Worm (Caenorhabditis elegans) whole organism, young adult: ENCODE data around the gene C55A6.7.
"Not testable (repeated sequence)": the region's sequence is repeated elsewhere in the genome, so short reads cannot be mapped to it uniquely, and the experiment has no call there.

Experiments
- B0019.2 ChIP-seq: fragments of 200-800 bp; sonication (Bioruptor generic); conservative IDR thresholded peaks from 2 replicates; pipeline ENCODE4 v1.3.6; 2022; ENCODE audit warnings: missing genetic modification reagents, missing genetic modification characterization, missing compliant biosample characterization
- B0035.1 ChIP-seq: sonication (generic microtip); optimal IDR thresholded peaks from 2 replicates; lab custom pipeline; 2016; ENCODE audit warnings: missing genetic modification characterization, mild to moderate bottlenecking, missing compliant biosample characterization, missing genotype, missing genetic modification reagents
- D2030.7 ChIP-seq: fragments of 200-800 bp; sonication (Bioruptor generic); IDR thresholded peaks from 2 replicates; pipeline ENCODE4 v1.3.6; 2022; ENCODE audit warnings: missing genetic modification reagents, missing genetic modification characterization, missing compliant biosample characterization
- F10E7.11 ChIP-seq: sonication (generic microtip); optimal IDR thresholded peaks from 2 replicates; lab custom pipeline; 2017; ENCODE audit warnings: mild to moderate bottlenecking, missing genetic modification characterization, moderate library complexity, missing compliant biosample characterization
- F33H1.4 ChIP-seq: fragments of 200-800 bp; sonication (Bioruptor generic); IDR thresholded peaks from 2 replicates; pipeline ENCODE4 v1.3.6; 2022; ENCODE audit warnings: missing genetic modification reagents, missing genetic modification characterization, missing compliant biosample characterization
- F57A8.1 ChIP-seq: fragments of 200-800 bp; sonication (Bioruptor generic); optimal IDR thresholded peaks from 2 replicates; lab custom pipeline; 2018; ENCODE audit warnings: mild to moderate bottlenecking, missing genetic modification characterization, moderate library complexity, missing compliant biosample characterization
- T26A5.8 ChIP-seq: sonication (generic microtip); optimal IDR thresholded peaks from 2 replicates; lab custom pipeline; 2016; ENCODE audit warnings: missing genetic modification characterization, missing compliant biosample characterization
- Y53F4B.3 ChIP-seq: fragments of 200-800 bp; sonication (Bioruptor generic); IDR thresholded peaks from 2 replicates; pipeline ENCODE4 v1.3.6; 2022; ENCODE audit warnings: missing genetic modification reagents, missing genetic modification characterization, missing compliant biosample characterization
- Y56A3A.18 ChIP-seq: fragments of 200-800 bp; sonication (Bioruptor generic); IDR thresholded peaks from 2 replicates; pipeline ENCODE4 v1.3.6; 2022; ENCODE audit warnings: missing genetic modification reagents, missing genetic modification characterization, missing compliant biosample characterization
- Y67H2A.10 ChIP-seq: fragments of 200-800 bp; sonication (Bioruptor generic); conservative IDR thresholded peaks from 2 replicates; pipeline ENCODE4 v1.3.6; 2022; ENCODE audit warnings: missing genetic modification reagents, missing genetic modification characterization, missing compliant biosample characterization
- aptf-3 ChIP-seq: fragments of 200-800 bp; sonication (Bioruptor generic); IDR thresholded peaks from 2 replicates; pipeline ENCODE4 v1.3.6; 2022; ENCODE audit warnings: missing genetic modification characterization, missing compliant biosample characterization
- attf-3 ChIP-seq: fragments of 200-800 bp; sonication (Bioruptor generic); conservative IDR thresholded peaks from 2 replicates; pipeline ENCODE4 v1.3.6; 2022; ENCODE audit warnings: missing genetic modification reagents, missing genetic modification characterization, missing compliant biosample characterization
- chd-7 ChIP-seq: sonication (generic microtip); optimal IDR thresholded peaks from 2 replicates; lab custom pipeline; 2016; ENCODE audit warnings: mild to moderate bottlenecking, missing genetic modification characterization, moderate library complexity, missing compliant biosample characterization
- die-1 ChIP-seq: sonication (generic microtip); optimal IDR thresholded peaks from 2 replicates; lab custom pipeline; 2016; ENCODE audit warnings: missing genotype, mild to moderate bottlenecking, missing genetic modification characterization, missing compliant biosample characterization
- dox-1 ChIP-seq: fragments of 200-800 bp; sonication (Bioruptor generic); IDR thresholded peaks from 2 replicates; pipeline ENCODE4 v1.3.6; 2022; ENCODE audit warnings: missing genetic modification reagents, missing genetic modification characterization, missing compliant biosample characterization
- efl-1 ChIP-seq: fragments of 150-350 bp; optimal IDR thresholded peaks from 2 replicates; lab custom pipeline; 2014; ENCODE audit warnings: missing biosample characterization, missing genetic modification reagents, missing genetic modification characterization
- egl-18 ChIP-seq: fragments of 200-800 bp; sonication (Bioruptor generic); IDR thresholded peaks from 2 replicates; pipeline ENCODE4 v1.3.6; 2022; ENCODE audit warnings: missing genetic modification reagents, missing genetic modification characterization, missing compliant biosample characterization
- egl-44 ChIP-seq: fragments of 200-800 bp; sonication (Bioruptor generic); IDR thresholded peaks from 2 replicates; pipeline ENCODE4 v1.3.6; 2022; ENCODE audit warnings: missing genetic modification reagents, missing genetic modification characterization, missing compliant biosample characterization
- egrh-3 ChIP-seq: fragments of 200-800 bp; sonication (Bioruptor generic); IDR thresholded peaks from 2 replicates; pipeline ENCODE4 v1.3.6; 2022; ENCODE audit warnings: missing genetic modification reagents, missing genetic modification characterization, missing compliant biosample characterization
- hlh-12 ChIP-seq: sonication (generic microtip); optimal IDR thresholded peaks from 2 replicates; lab custom pipeline; 2016; ENCODE audit warnings: missing genetic modification characterization, missing compliant biosample characterization
- hmg-1.2 ChIP-seq: fragments of 200-800 bp; sonication (Bioruptor generic); IDR thresholded peaks from 2 replicates; pipeline ENCODE4 v1.3.6; 2022; ENCODE audit warnings: missing genetic modification reagents, missing genetic modification characterization, missing compliant biosample characterization
- hmg-20 ChIP-seq: fragments of 200-800 bp; sonication (Bioruptor generic); IDR thresholded peaks from 2 replicates; pipeline ENCODE4 v1.3.6; 2022; ENCODE audit warnings: missing genetic modification reagents, missing genetic modification characterization, missing compliant biosample characterization
- let-607 ChIP-seq, 2 experiments: fragments of 200-800 bp in 1 of 2; sonication (Bioruptor generic) in 1 of 2; sonication (generic microtip) in 1 of 2; optimal IDR thresholded peaks; 2 replicates each; lab custom pipeline; 2016 to 2018; ENCODE audit warnings: mild to moderate bottlenecking in 2 of 2, missing compliant biosample characterization in 2 of 2, missing genetic modification characterization in 2 of 2, moderate library complexity in 2 of 2, missing genotype in 1 of 2
- lsl-1 ChIP-seq: fragments of 200-800 bp; sonication (Bioruptor generic); optimal IDR thresholded peaks from 2 replicates; lab custom pipeline; 2018; ENCODE audit warnings: mild to moderate bottlenecking, missing genetic modification characterization, moderate library complexity, missing compliant biosample characterization
- madf-6 ChIP-seq: fragments of 200-800 bp; sonication (Bioruptor generic); IDR thresholded peaks from 2 replicates; pipeline ENCODE4 v1.3.6; 2022; ENCODE audit warnings: missing genetic modification reagents, missing genetic modification characterization, missing compliant biosample characterization
- mcd-1 ChIP-seq: fragments of 200-800 bp; sonication (Bioruptor generic); IDR thresholded peaks from 2 replicates; pipeline ENCODE4 v1.3.6; 2022; ENCODE audit warnings: missing genetic modification reagents, missing genetic modification characterization, missing compliant biosample characterization
- nfya-2 ChIP-seq: fragments of 200-800 bp; sonication (Bioruptor generic); IDR thresholded peaks from 2 replicates; pipeline ENCODE4 v1.3.6; 2022; ENCODE audit warnings: missing genetic modification reagents, missing genetic modification characterization, missing compliant biosample characterization
- nhr-80 ChIP-seq: sonication (generic microtip); optimal IDR thresholded peaks from 2 replicates; lab custom pipeline; 2016; ENCODE audit warnings: missing genetic modification characterization, missing compliant biosample characterization
- nhr-90 ChIP-seq: sonication (generic microtip); optimal IDR thresholded peaks from 2 replicates; lab custom pipeline; 2016; ENCODE audit warnings: missing genotype, mild to moderate bottlenecking, missing genetic modification characterization, missing compliant biosample characterization
- zfh-2 ChIP-seq: fragments of 200-800 bp; sonication (Bioruptor generic); conservative IDR thresholded peaks from 2 replicates; pipeline ENCODE4 v1.3.6; 2022; ENCODE audit warnings: missing genetic modification reagents, missing genetic modification characterization, missing compliant biosample characterization
- zim-3 ChIP-seq: sonication (generic microtip); optimal IDR thresholded peaks from 2 replicates; lab custom pipeline; 2017; ENCODE audit warnings: mild to moderate bottlenecking, missing genetic modification characterization, moderate library complexity, missing compliant biosample characterization
- ztf-22 ChIP-seq: fragments of 200-800 bp; sonication (Bioruptor generic); optimal IDR thresholded peaks from 2 replicates; lab custom pipeline; 2018; ENCODE audit warnings: mild to moderate bottlenecking, missing genetic modification characterization, moderate library complexity, missing compliant biosample characterization

The C55A6.7 gene

ce11 chrV:11486680-11487079, 33.6 kb downstream of the C55A6.7 start, which contains the start of gene T11F9.10:
Gene T11F9.10 (plus strand): TSS chrV:11486980.
- TF ChIP-seq egrh-3 (GFP tag; lab: Robert Waterston, UW) (no peak), D2030.7 (GFP tag; lab: Robert Waterston, UW) (no peak), zim-3 (tag; lab: Kevin White, UChicago) (no peak), T26A5.8 (no peak), aptf-3 (GFP tag; lab: Robert Waterston, UW) (no peak), ztf-22 (GFP tag; lab: Kevin White, UChicago) (no peak)

ce11 chrV:11485558-11485957, 34.8 kb downstream of the C55A6.7 start, which contains the start of gene srh-1:
Gene srh-1 (plus strand): TSS chrV:11485858.
- no peak for TF ChIP-seq hmg-1.2 (GFP tag; lab: Robert Waterston, UW)
- TF ChIP-seq attf-3 (GFP tag; lab: Robert Waterston, UW): no peak
- TF ChIP-seq F57A8.1 (GFP tag; lab: Kevin White, UChicago): no peak
- TF ChIP-seq chd-7 (tag; lab: Kevin White, UChicago): no peak
- TF ChIP-seq efl-1 (GFP tag; lab: Kevin White, UChicago): no peak
- TF ChIP-seq let-607 (tag; optimal IDR thresholded peaks at IDR 0.05; lab: Kevin White, UChicago): no peak
- no peak for TF ChIP-seq nfya-2
- TF ChIP-seq B0035.1: no peak

- TF ChIP-seq egrh-3 (GFP tag; lab: Robert Waterston, UW) (peak; percentile 62; the same call in 1 of the 2 replicates), zfh-2 (GFP tag; lab: Robert Waterston, UW) (peak; percentile 65), Y56A3A.18 (GFP tag; lab: Robert Waterston, UW) (no peak), hmg-20 (0 out of 2 replicates have a peak, but pooled peaks have one; percentile 6), F10E7.11 (tag; lab: Kevin White, UChicago) (no peak)
Observed at ce11 chrV:11484404-11484803, 35.9 kb downstream of the C55A6.7 start.

ce11 chrV:11483580-11484092, 36.7 kb downstream of the C55A6.7 start, which contains the start of gene col-157:
Gene col-157 (plus strand): TSS chrV:11484042.
- TF ChIP-seq F33H1.4 (GFP tag; lab: Robert Waterston, UW) (peak; percentile 68), lsl-1 (peak; percentile 62), madf-6 (peak; percentile 33; the same call in 1 of the 2 replicates)
- TF ChIP-seq, all 124 proteins: peak for 3; not testable (repeated sequence) for 121

ce11 chrV:11480734-11481133, 39.6 kb downstream of the C55A6.7 start, which contains the start of gene T11F9.14:
Gene T11F9.14 (minus strand): TSS chrV:11480834.
- not testable (repeated sequence) for TF ChIP-seq let-607 (tag; optimal IDR thresholded peaks at IDR 0.05; lab: Kevin White, UChicago); nhr-80 (tag; lab: Kevin White, UChicago); egl-18 (GFP tag; lab: Robert Waterston, UW)

- no peak for TF ChIP-seq let-607 (tag; optimal IDR thresholded peaks at IDR 0.05; lab: Kevin White, UChicago)
- TF ChIP-seq Y53F4B.3 (GFP tag; lab: Robert Waterston, UW): no peak
- no peak for TF ChIP-seq nhr-90 (tag; lab: Kevin White, UChicago)
- no peak for TF ChIP-seq Y67H2A.10 (GFP tag; lab: Robert Waterston, UW)
- no peak for TF ChIP-seq egl-44 (GFP tag; lab: Robert Waterston, UW)
- no peak for TF ChIP-seq B0019.2 (GFP tag; lab: Robert Waterston, UW)
- TF ChIP-seq die-1 (tag; lab: Kevin White, UChicago): no peak
- TF ChIP-seq mcd-1 (GFP tag; lab: Robert Waterston, UW): no peak
- no peak for TF ChIP-seq hlh-12 (tag; lab: Kevin White, UChicago)
- no peak for TF ChIP-seq dox-1
Observed at ce11 chrV:11479406-11479805, 40.9 kb downstream of the C55A6.7 start, which contains the start of gene T11F9.22. Gene T11F9.22 (plus strand): TSS chrV:11479706.
